Fruit fly (Drosophila melanogaster): ENCODE measurements around the gene CG43338.

CG43338 gene

dm6 chr2L:18652663-18653327, 18.3 kb downstream of the CG43338 start, which contains the start of gene Cyp310a1:
TSS of gene Cyp310a1 (minus strand) at chr2L:18653010.
- TF ChIP-seq CG17801 (GFP tag; optimal IDR thresholded peaks at IDR 0.05; ENCODE audit: partially characterized antibody), result no peak

dm6 chr2L:18647857-18648652, 23.0 kb downstream of the CG43338 start:
- TF ChIP-seq CG17801 (GFP tag; optimal IDR thresholded peaks at IDR 0.05; ENCODE audit: partially characterized antibody), result no peak

dm6 chr2L:18645468-18645867, 25.6 kb downstream of the CG43338 start:
- TF ChIP-seq CG17801 (GFP tag; optimal IDR thresholded peaks at IDR 0.05; ENCODE audit: partially characterized antibody), result no peak

dm6 chr2L:18641087-18641486, 30.0 kb downstream of the CG43338 start:
- no peak for TF ChIP-seq CG17801 (GFP tag; optimal IDR thresholded peaks at IDR 0.05; ENCODE audit: partially characterized antibody)

dm6 chr2L:18638945-18639344, 32.1 kb downstream of the CG43338 start:
- TF ChIP-seq CG17801 (GFP tag; optimal IDR thresholded peaks at IDR 0.05; ENCODE audit: partially characterized antibody), result no peak

- TF ChIP-seq CG17801 (GFP tag; optimal IDR thresholded peaks at IDR 0.05; ENCODE audit: partially characterized antibody), result peak; percentile 26
These were observed 38.7 kb downstream of the CG43338 start for dm6 chr2L:18632389-18632788.

dm6 chr2L:18630611-18631221, 40.3 kb downstream of the CG43338 start:
- no peak for TF ChIP-seq CG17801 (GFP tag; optimal IDR thresholded peaks at IDR 0.05; ENCODE audit: partially characterized antibody)

dm6 chr2L:18629144-18629543, 41.9 kb downstream of the CG43338 start:
- TF ChIP-seq CG17801 (GFP tag; optimal IDR thresholded peaks at IDR 0.05; ENCODE audit: partially characterized antibody), result no peak

- TF ChIP-seq CG17801 (GFP tag; optimal IDR thresholded peaks at IDR 0.05; ENCODE audit: partially characterized antibody), result no peak
These were observed 42.9 kb downstream of the CG43338 start for dm6 chr2L:18628104-18628503.

dm6 chr2L:18626987-18627386, 44.1 kb downstream of the CG43338 start:
- TF ChIP-seq CG17801 (GFP tag; optimal IDR thresholded peaks at IDR 0.05; ENCODE audit: partially characterized antibody), result no peak

- no peak for TF ChIP-seq CG17801 (GFP tag; optimal IDR thresholded peaks at IDR 0.05; ENCODE audit: partially characterized antibody)
These were observed 45.6 kb downstream of the CG43338 start for dm6 chr2L:18625470-18625869.

- no peak for TF ChIP-seq CG17801 (GFP tag; optimal IDR thresholded peaks at IDR 0.05; ENCODE audit: partially characterized antibody)
These were observed 46.0 kb downstream of the CG43338 start for dm6 chr2L:18625009-18625408.

- TF ChIP-seq CG17801 (GFP tag; optimal IDR thresholded peaks at IDR 0.05; ENCODE audit: partially characterized antibody), result no peak
These were observed 46.7 kb downstream of the CG43338 start for dm6 chr2L:18624362-18624761.

- no peak for TF ChIP-seq CG17801 (GFP tag; optimal IDR thresholded peaks at IDR 0.05; ENCODE audit: partially characterized antibody)
These were observed 47.6 kb downstream of the CG43338 start for dm6 chr2L:18623435-18623834.

- TF ChIP-seq CG17801 (GFP tag; optimal IDR thresholded peaks at IDR 0.05; ENCODE audit: partially characterized antibody), result peak; percentile 93
These were observed 49.5 kb downstream of the CG43338 start for dm6 chr2L:18621357-18622211.

Data from ovary, adult (tissue).